Worm (Caenorhabditis elegans): ENCODE measurements around the gene C05E4.12.

Gene C05E4.12

ce11 chrV:761882-762281, at the start of gene C05E4.12:
TSS of gene C05E4.12 (minus strand) at chrV:761982.
- TF ChIP-seq ama-1 (optimal IDR thresholded peaks at IDR 0.05) (no peak), tbx-11 (GFP tag; IDR thresholded peaks at IDR 0.05) (no peak), tbx-37 (GFP tag; conservative IDR thresholded peaks at IDR 0.05) (no peak), tra-4 (tag; optimal IDR thresholded peaks at IDR 0.05) (no peak), ceh-13 (GFP tag; optimal IDR thresholded peaks at IDR 0.05) (no peak)

DNA sequence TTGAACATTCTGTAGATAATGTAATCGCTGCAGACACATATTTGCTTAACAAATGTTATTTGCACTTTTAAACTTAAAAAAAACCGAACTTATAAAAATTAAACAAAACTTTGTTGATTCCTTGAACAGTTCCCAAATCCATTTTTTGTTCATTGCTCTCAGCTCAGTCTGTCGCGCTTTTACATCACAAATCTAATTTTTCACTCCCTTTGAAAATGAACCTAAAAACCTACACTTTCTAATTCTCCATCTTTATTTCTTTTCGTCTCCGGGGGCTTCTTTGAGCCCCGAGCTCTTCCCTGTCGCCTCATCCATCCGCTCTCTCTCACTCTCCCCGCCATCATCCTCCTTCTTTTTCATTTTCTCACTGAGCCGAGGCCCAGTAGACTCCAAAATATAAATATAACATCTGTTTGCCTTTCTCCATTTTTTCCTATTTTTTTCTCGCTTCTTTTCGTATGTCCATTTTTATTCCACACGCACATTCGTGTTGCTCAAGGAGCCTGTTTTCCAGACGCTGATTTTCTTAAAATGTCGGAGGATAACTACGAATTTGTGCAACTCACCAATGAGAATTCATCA, 48.6 kb upstream of the C05E4.12 start, which contains the start of gene R13D11.4:
TSS of gene R13D11.4 (plus strand) at position 532 of the 582 bp plus-strand sequence.
- TF ChIP-seq hmg-4 (GFP tag; optimal IDR thresholded peaks at IDR 0.05) (no peak), scrt-1 (GFP tag; IDR thresholded peaks at IDR 0.05) (no peak), F13C5.2 (tag; optimal IDR thresholded peaks at IDR 0.05) (no peak), B0310.2 (tag; optimal IDR thresholded peaks at IDR 0.05) (no peak), tra-4 (tag; optimal IDR thresholded peaks at IDR 0.05) (no peak)

DNA sequence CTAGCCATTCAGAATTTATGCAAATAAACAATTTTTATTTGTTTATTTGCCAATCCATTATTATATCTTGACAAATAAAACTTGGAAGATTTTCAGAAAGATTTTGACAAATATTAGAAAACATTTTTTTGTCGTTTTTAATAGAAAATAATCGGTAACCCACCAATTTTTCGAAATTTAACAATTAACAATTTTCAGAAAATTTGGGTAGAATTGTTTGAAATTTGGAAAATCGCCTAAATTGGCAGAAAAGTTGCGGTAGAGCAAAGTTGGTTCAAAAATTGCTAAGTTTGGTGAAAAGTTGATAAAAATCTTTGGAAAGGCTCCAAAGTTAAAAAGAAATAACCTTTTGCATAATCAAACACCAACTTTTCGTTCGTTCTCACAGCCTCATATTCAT, 46.5 kb upstream of the C05E4.12 start:
- TF ChIP-seq tra-4 (tag; optimal IDR thresholded peaks at IDR 0.05) = no peak
- no peak for TF ChIP-seq scrt-1 (GFP tag; IDR thresholded peaks at IDR 0.05)
- TF ChIP-seq ama-1 (optimal IDR thresholded peaks at IDR 0.05) = no peak
- no peak for TF ChIP-seq hnd-1 (tag; optimal IDR thresholded peaks at IDR 0.05)
- TF ChIP-seq ceh-13 (GFP tag; optimal IDR thresholded peaks at IDR 0.05) = no peak
- TF ChIP-seq hmg-4 (GFP tag; optimal IDR thresholded peaks at IDR 0.05) = no peak
- TF ChIP-seq ceh-36 (tag; optimal IDR thresholded peaks at IDR 0.05) = no peak
- TF ChIP-seq aly-1 (tag; optimal IDR thresholded peaks at IDR 0.05) = no peak
- TF ChIP-seq sea-1 (GFP tag; conservative IDR thresholded peaks at IDR 0.05) = no peak
- TF ChIP-seq pes-1 (GFP tag; IDR thresholded peaks at IDR 0.05) = no peak
- no peak for TF ChIP-seq F13C5.2 (tag; optimal IDR thresholded peaks at IDR 0.05)
- TF ChIP-seq flt-1 (GFP tag; IDR thresholded peaks at IDR 0.05) = no peak

ce11 chrV:804485-804884, 42.7 kb upstream of the C05E4.12 start, which contains the start of gene nhr-270:
TSS of gene nhr-270 (minus strand) at chrV:804741.
- no peak for TF ChIP-seq aly-1 (tag; optimal IDR thresholded peaks at IDR 0.05)
- TF ChIP-seq hmbx-1 (tag; optimal IDR thresholded peaks at IDR 0.05) = no peak
- no peak for TF ChIP-seq ceh-13 (GFP tag; optimal IDR thresholded peaks at IDR 0.05)
- no peak for TF ChIP-seq pes-1 (GFP tag; IDR thresholded peaks at IDR 0.05)
- TF ChIP-seq tbx-11 (GFP tag; IDR thresholded peaks at IDR 0.05) = no peak
- TF ChIP-seq hnd-1 (tag; optimal IDR thresholded peaks at IDR 0.05) = no peak
- TF ChIP-seq F13C5.2 (tag; optimal IDR thresholded peaks at IDR 0.05) = no peak

ce11 chrV:803472-803871, 41.7 kb upstream of the C05E4.12 start:
- TF ChIP-seq ets-7 (tag; optimal IDR thresholded peaks at IDR 0.05) = no peak
- TF ChIP-seq ama-1 (optimal IDR thresholded peaks at IDR 0.05) = no peak
- TF ChIP-seq flt-1 (GFP tag; IDR thresholded peaks at IDR 0.05) = no peak
- TF ChIP-seq sea-1 (GFP tag; conservative IDR thresholded peaks at IDR 0.05) = no peak
- TF ChIP-seq ceh-13 (GFP tag; optimal IDR thresholded peaks at IDR 0.05) = no peak
- no peak for TF ChIP-seq aly-1 (tag; optimal IDR thresholded peaks at IDR 0.05)
- no peak for TF ChIP-seq hnd-1 (tag; optimal IDR thresholded peaks at IDR 0.05)
- no peak for TF ChIP-seq tra-4 (tag; optimal IDR thresholded peaks at IDR 0.05)
- no peak for TF ChIP-seq B0310.2 (tag; optimal IDR thresholded peaks at IDR 0.05)
- TF ChIP-seq ceh-36 (tag; optimal IDR thresholded peaks at IDR 0.05) = no peak
- no peak for TF ChIP-seq tbx-37 (GFP tag; conservative IDR thresholded peaks at IDR 0.05)
- TF ChIP-seq F13C5.2 (tag; optimal IDR thresholded peaks at IDR 0.05) = no peak
- TF ChIP-seq hmg-4 (GFP tag; optimal IDR thresholded peaks at IDR 0.05) = no peak

- TF ChIP-seq scrt-1 (GFP tag; IDR thresholded peaks at IDR 0.05) = no peak
- TF ChIP-seq ceh-13 (GFP tag; optimal IDR thresholded peaks at IDR 0.05) = no peak
- no peak for TF ChIP-seq hmg-4 (GFP tag; optimal IDR thresholded peaks at IDR 0.05)
- TF ChIP-seq sea-1 (GFP tag; conservative IDR thresholded peaks at IDR 0.05) = no peak
- no peak for TF ChIP-seq ama-1 (optimal IDR thresholded peaks at IDR 0.05)
Measured at ce11 chrV:802726-803125, 40.9 kb upstream of the C05E4.12 start.

DNA sequence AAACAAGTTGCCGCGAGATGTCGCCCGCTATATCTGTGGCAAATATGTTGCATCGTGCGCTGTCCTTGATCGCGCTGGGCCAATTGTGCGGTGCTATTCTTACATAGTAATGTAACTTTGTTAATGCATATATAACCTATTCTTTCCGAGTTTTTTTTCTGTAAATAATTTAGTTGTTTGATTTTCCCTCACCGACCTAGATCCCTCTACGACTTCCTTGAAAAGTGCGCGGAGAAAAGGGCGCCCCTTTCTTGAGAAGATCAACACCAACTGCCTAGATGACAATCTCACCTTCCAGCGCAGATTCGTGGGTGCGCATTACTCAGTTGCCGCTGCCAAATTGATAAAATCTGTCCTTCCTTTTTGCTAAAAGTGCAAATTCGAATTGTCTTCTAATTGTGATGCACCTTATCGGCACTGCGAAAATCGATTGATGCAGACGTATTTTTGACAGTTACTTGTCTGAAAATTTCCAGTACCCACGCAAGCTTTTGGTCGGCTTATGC, 39.8 kb upstream of the C05E4.12 start:
- no peak for TF ChIP-seq ama-1 (optimal IDR thresholded peaks at IDR 0.05)
- TF ChIP-seq ceh-13 (GFP tag; optimal IDR thresholded peaks at IDR 0.05) = no peak
- no peak for TF ChIP-seq ets-7 (tag; optimal IDR thresholded peaks at IDR 0.05)
- TF ChIP-seq sea-1 (GFP tag; conservative IDR thresholded peaks at IDR 0.05) = no peak
- TF ChIP-seq tbx-37 (GFP tag; conservative IDR thresholded peaks at IDR 0.05) = no peak
- no peak for TF ChIP-seq hmg-4 (GFP tag; optimal IDR thresholded peaks at IDR 0.05)
- no peak for TF ChIP-seq tra-4 (tag; optimal IDR thresholded peaks at IDR 0.05)
- no peak for TF ChIP-seq scrt-1 (GFP tag; IDR thresholded peaks at IDR 0.05)
- no peak for TF ChIP-seq hmbx-1 (tag; optimal IDR thresholded peaks at IDR 0.05)
- no peak for TF ChIP-seq flt-1 (GFP tag; IDR thresholded peaks at IDR 0.05)
- TF ChIP-seq hnd-1 (tag; optimal IDR thresholded peaks at IDR 0.05) = no peak
- TF ChIP-seq pes-1 (GFP tag; IDR thresholded peaks at IDR 0.05) = no peak
- no peak for TF ChIP-seq tbx-11 (GFP tag; IDR thresholded peaks at IDR 0.05)
- no peak for TF ChIP-seq ceh-36 (tag; optimal IDR thresholded peaks at IDR 0.05)
- no peak for TF ChIP-seq aly-1 (tag; optimal IDR thresholded peaks at IDR 0.05)
- TF ChIP-seq F13C5.2 (tag; optimal IDR thresholded peaks at IDR 0.05) = no peak
- no peak for TF ChIP-seq B0310.2 (tag; optimal IDR thresholded peaks at IDR 0.05)

- TF ChIP-seq tbx-11 (GFP tag; IDR thresholded peaks at IDR 0.05) (no peak), sea-1 (GFP tag; conservative IDR thresholded peaks at IDR 0.05) (no peak), flt-1 (GFP tag; IDR thresholded peaks at IDR 0.05) (no peak), ama-1 (optimal IDR thresholded peaks at IDR 0.05) (no peak), B0310.2 (tag; optimal IDR thresholded peaks at IDR 0.05) (no peak), scrt-1 (GFP tag; IDR thresholded peaks at IDR 0.05) (no peak), ceh-13 (GFP tag; optimal IDR thresholded peaks at IDR 0.05) (no peak), tra-4 (tag; optimal IDR thresholded peaks at IDR 0.05) (no peak), hmbx-1 (tag; optimal IDR thresholded peaks at IDR 0.05) (no peak), ceh-36 (tag; optimal IDR thresholded peaks at IDR 0.05) (no peak), aly-1 (tag; optimal IDR thresholded peaks at IDR 0.05) (no peak), tbx-37 (GFP tag; conservative IDR thresholded peaks at IDR 0.05) (no peak), ets-7 (tag; optimal IDR thresholded peaks at IDR 0.05) (no peak), hnd-1 (tag; optimal IDR thresholded peaks at IDR 0.05) (no peak), F13C5.2 (tag; optimal IDR thresholded peaks at IDR 0.05) (no peak), hmg-4 (GFP tag; optimal IDR thresholded peaks at IDR 0.05) (no peak), pes-1 (GFP tag; IDR thresholded peaks at IDR 0.05) (no peak)
Measured at ce11 chrV:800271-800670, 38.5 kb upstream of the C05E4.12 start.

All from whole organism, early embryonic.